Worm (Caenorhabditis elegans) whole organism, late embryonic: ENCODE results near the gene pges-2.
A peak's percentile ranks its signal among the peaks of the same experiment; 100 is the strongest.
"Not testable (repeated sequence)": the region's sequence is repeated elsewhere in the genome, so short reads cannot be mapped to it uniquely, and the experiment has no call there.

ENCODE experiments used
- C38D4.7 ChIP-seq: fragments of 200-800 bp; sonication (Bioruptor generic); optimal IDR thresholded peaks from 2 replicates; lab custom pipeline; 2018; ENCODE audit warnings: mild to moderate bottlenecking, missing genetic modification characterization, moderate library complexity, missing compliant biosample characterization
- Y22D7AL.16 ChIP-seq: sonication (generic microtip); optimal IDR thresholded peaks from 2 replicates; lab custom pipeline; 2016; ENCODE audit warnings: missing genetic modification characterization, missing compliant biosample characterization
- ceh-14 ChIP-seq: sonication (generic microtip); optimal IDR thresholded peaks from 2 replicates; lab custom pipeline; 2016; ENCODE audit warnings: missing genotype, missing genetic modification characterization, missing compliant biosample characterization
- ceh-31 ChIP-seq: sonication (generic microtip); optimal IDR thresholded peaks from 2 replicates; lab custom pipeline; 2016; ENCODE audit warnings: missing genetic modification characterization, missing compliant biosample characterization
- ceh-34 ChIP-seq: sonication (generic microtip); optimal IDR thresholded peaks from 2 replicates; lab custom pipeline; 2016; ENCODE audit warnings: mild to moderate bottlenecking, missing genetic modification characterization, missing compliant biosample characterization
- ceh-45 ChIP-seq: fragments of 200-800 bp; sonication (Bioruptor generic); IDR thresholded peaks from 2 replicates; pipeline ENCODE4 v1.3.6; 2022; ENCODE audit warnings: missing genetic modification reagents, missing genetic modification characterization, missing compliant biosample characterization
- ceh-6 ChIP-seq: fragments of 200-800 bp; sonication (Bioruptor generic); optimal IDR thresholded peaks from 2 replicates; lab custom pipeline; 2018; ENCODE audit warnings: mild to moderate bottlenecking, missing genetic modification characterization, missing compliant biosample characterization
- elt-2 ChIP-seq: sonication (generic microtip); optimal IDR thresholded peaks from 2 replicates; lab custom pipeline; 2016; ENCODE audit warnings: missing genetic modification reagents, missing genetic modification characterization, missing compliant biosample characterization
- fkh-10 ChIP-seq: fragments of 150-350 bp; optimal IDR thresholded peaks from 2 replicates; lab custom pipeline; 2014; ENCODE audit warnings: missing biosample characterization, missing genetic modification reagents, missing genetic modification characterization
- gmeb-2 ChIP-seq: sonication (generic microtip); optimal IDR thresholded peaks from 2 replicates; lab custom pipeline; 2016; ENCODE audit warnings: missing genetic modification characterization, inconsistent platforms, missing compliant biosample characterization
- hlh-6 ChIP-seq: sonication (generic microtip); optimal IDR thresholded peaks from 2 replicates; lab custom pipeline; 2016; ENCODE audit warnings: missing genotype, missing genetic modification characterization, missing compliant biosample characterization
- lin-11 ChIP-seq: fragments of 200-800 bp; sonication (Bioruptor generic); optimal IDR thresholded peaks from 2 replicates; lab custom pipeline; 2018; ENCODE audit warnings: mild to moderate bottlenecking, missing genetic modification characterization, missing compliant biosample characterization
- pat-9 ChIP-seq: fragments of 200-800 bp; sonication (Bioruptor generic); optimal IDR thresholded peaks from 2 replicates; lab custom pipeline; 2018; ENCODE audit warnings: mild to moderate bottlenecking, missing genetic modification characterization, moderate library complexity, missing compliant biosample characterization
- pha-2 ChIP-seq: sonication (generic microtip); optimal IDR thresholded peaks from 2 replicates; lab custom pipeline; 2017; ENCODE audit warnings: mild to moderate bottlenecking, missing genetic modification characterization, missing compliant biosample characterization
- pqm-1 ChIP-seq: sonication (generic microtip); optimal IDR thresholded peaks from 2 replicates; lab custom pipeline; 2016; ENCODE audit warnings: missing genetic modification characterization, missing compliant biosample characterization
- ref-2 ChIP-seq: sonication (generic microtip); optimal IDR thresholded peaks from 2 replicates; lab custom pipeline; 2016; ENCODE audit warnings: missing genetic modification characterization, missing compliant biosample characterization
- unc-3 ChIP-seq, 2 experiments: fragments of 200-800 bp in 1 of 2; sonication (Bioruptor generic) in 1 of 2; sonication (generic microtip) in 1 of 2; conservative IDR thresholded peaks in 1 of 2; optimal IDR thresholded peaks in 1 of 2; 2 replicates each; pipeline versions ENCODE4 v1.3.6 to Lab custom; 2016 to 2022; ENCODE audit warnings: missing compliant biosample characterization in 2 of 2, missing genetic modification characterization in 2 of 2, missing genetic modification reagents in 1 of 2
- unc-55 ChIP-seq: sonication (generic microtip); optimal IDR thresholded peaks from 2 replicates; lab custom pipeline; 2017; ENCODE audit warnings: missing biosample characterization, missing genetic modification reagents, missing genetic modification characterization

pges-2 gene

DNA sequence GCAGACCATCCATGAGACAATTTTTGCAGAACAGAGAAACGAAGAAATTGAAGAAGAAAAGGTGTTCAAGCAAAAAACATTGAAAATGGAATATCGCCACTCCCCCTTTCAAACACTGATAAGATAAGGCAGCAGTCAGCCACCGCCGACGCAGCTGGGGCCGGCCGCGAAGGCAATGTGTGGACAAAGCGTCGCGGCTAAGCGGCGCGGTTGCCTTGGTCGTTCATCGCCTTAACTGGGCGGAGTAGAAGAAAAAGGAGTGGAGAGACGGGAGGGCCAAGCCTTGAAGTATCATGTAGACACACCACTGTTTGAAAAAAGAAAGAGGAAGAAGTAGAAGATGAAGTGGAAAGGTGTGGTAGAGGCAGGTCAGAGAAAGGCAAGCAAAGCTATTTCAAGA, 36.6 kb downstream of the pges-2 start:
- TF ChIP-seq ceh-14 (tag; lab: Kevin White, UChicago) = peak; percentile 21
- TF ChIP-seq hlh-6 (tag; lab: Kevin White, UChicago) = peak; percentile 15
- TF ChIP-seq elt-2 (tag; lab: Kevin White, UChicago) = peak; percentile 56
- peak; percentile 13 for TF ChIP-seq ceh-34
- no peak for TF ChIP-seq unc-55
- peak; percentile 6 for TF ChIP-seq pqm-1 (tag; lab: Kevin White, UChicago)
- peak; percentile 30 for TF ChIP-seq ceh-31 (tag; lab: Kevin White, UChicago)
- TF ChIP-seq ref-2 (tag; lab: Kevin White, UChicago) = peak; percentile 58
- no peak for TF ChIP-seq ceh-6 (GFP tag; lab: Kevin White, UChicago)
- TF ChIP-seq fkh-10 (GFP tag; lab: Kevin White, UChicago) = no peak
- TF ChIP-seq unc-3 (GFP tag; conservative IDR thresholded peaks at IDR 0.05; lab: Robert Waterston, UW) = no peak
- no peak for TF ChIP-seq unc-3 (tag; optimal IDR thresholded peaks at IDR 0.05; lab: Kevin White, UChicago)
- no peak for TF ChIP-seq pha-2
- no peak for TF ChIP-seq C38D4.7
- TF ChIP-seq, all 69 proteins: peak for 7

DNA sequence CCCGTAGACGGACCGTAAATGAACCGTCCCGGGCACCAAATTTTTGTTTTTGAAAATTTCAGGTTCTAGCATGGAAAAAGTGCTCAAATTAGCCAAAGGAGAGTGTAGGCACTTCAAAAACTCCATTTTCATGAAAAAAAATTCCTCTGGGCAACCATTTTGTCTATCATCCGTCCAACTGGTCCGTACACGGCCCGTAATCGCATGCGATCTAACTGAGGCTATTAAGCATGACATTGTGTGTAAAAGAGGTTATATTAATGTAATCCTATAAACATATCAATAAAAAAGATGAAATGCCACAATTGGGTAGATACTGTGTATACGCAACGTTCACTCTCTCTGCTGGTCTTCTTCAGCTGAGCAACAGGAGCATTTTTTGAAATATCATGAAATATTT, 44.9 kb downstream of the pges-2 start, which contains the start of gene R09E10.1:
TSS of gene R09E10.1 (minus strand) at position 101 of the 400 bp plus-strand sequence.
- TF ChIP-seq Y22D7AL.16, pat-9, lin-11 (tag; lab: Kevin White, UChicago): not testable (repeated sequence)

DNA sequence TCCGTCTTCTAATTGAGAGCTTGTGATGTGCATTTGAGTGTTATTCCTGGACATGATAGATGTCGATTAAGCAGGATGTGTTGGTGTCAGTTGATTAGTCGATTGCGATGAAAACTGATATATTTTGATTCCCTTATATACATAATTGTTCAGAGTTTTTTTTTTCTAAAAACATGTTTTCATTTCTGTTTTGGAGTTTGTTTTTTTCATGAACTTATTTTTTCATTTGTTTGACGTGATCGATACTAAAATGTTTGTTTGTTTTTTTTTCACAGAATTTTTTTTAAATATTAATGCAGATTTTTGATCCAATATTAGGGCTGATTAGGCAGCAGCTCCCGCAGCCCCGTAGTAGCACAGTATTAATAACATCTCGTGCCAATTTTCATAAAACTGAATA, 49.4 kb downstream of the pges-2 start, which contains the start of gene R09E10.2:
TSS of gene R09E10.2 (minus strand) at position 101 of the 400 bp plus-strand sequence.
- TF ChIP-seq unc-55 (no peak), ceh-45 (GFP tag; lab: Robert Waterston, UW) (no peak), gmeb-2 (tag; lab: Kevin White, UChicago) (no peak)
- TF ChIP-seq, all 69 proteins: peak for 0
